Fruit fly (Drosophila melanogaster): ENCODE measurements around the gene Dscam4.
A peak's percentile ranks its signal among the peaks of the same experiment; 100 is the strongest.

The Dscam4 gene

DNA sequence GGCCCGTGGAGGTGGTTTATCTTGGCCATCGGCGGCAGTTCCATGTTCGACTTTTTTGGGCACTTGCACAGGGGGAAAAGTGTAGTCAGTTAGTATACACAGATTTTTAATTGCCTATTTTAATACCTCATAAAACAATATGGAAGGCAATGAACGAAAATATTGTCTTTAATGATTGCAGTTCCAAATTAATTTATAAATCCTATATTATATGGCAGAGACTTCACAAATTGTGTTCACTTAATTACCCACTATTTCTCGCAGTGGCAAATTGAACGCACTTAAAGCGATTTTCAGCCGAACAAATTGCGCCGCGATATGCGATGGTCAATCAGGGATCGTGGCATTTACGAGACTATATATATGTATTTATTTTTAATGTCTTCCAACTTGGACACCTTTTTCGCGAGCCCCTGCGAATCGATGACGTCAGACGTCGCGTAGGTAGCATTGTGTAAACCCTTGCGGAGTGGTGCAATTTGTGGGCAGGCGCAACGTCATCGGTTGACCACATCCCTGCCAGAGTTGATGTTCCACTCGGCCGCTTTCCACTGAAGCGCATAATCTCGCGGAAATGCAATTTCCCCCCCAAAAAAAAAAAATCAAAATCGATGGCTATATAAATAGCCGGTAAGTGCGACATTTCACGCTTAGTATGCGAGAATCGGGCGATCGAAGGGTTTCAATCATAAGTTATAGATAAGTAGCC, 81.8 kb downstream of the Dscam4 start, which contains the start of gene CG13670 (continued):
- TF ChIP-seq net (GFP tag; optimal IDR thresholded peaks at IDR 0.05) (peak; percentile 36), CG6163 (GFP tag; IDR thresholded peaks at IDR 0.05) (peak; percentile 62; the same call in 2 of the 3 replicates), Gug (GFP tag; IDR thresholded peaks at IDR 0.05) (no peak), CG8319 (GFP tag; optimal IDR thresholded peaks at IDR 0.05) (no peak), CG10631 (GFP tag; optimal IDR thresholded peaks at IDR 0.05) (no peak), dsx (GFP tag; optimal IDR thresholded peaks at IDR 0.05; ENCODE audit: poor library complexity, severe bottlenecking) (no peak), CG6792 (GFP tag; optimal IDR thresholded peaks at IDR 0.05) (peak; percentile 14), CG15336 (GFP tag; IDR thresholded peaks at IDR 0.05) (peak; percentile 57), Eip75B (GFP tag; optimal IDR thresholded peaks at IDR 0.05) (no peak), CG3919 (GFP tag; optimal IDR thresholded peaks at IDR 0.05) (peak; percentile 40)

- no peak for TF ChIP-seq Eip78C (GFP tag)
- TF ChIP-seq svp (GFP tag) = peak; percentile 2
Measured at dm6 chr3L:8323817-8324216, 85.4 kb downstream of the Dscam4 start.

dm6 chr3L:8325559-8325958, 87.1 kb downstream of the Dscam4 start, which contains the start of gene CG34461:
CG34461 (plus strand) TSS chr3L:8325859.
- TF ChIP-seq fd59A (GFP tag; optimal IDR thresholded peaks at IDR 0.05) = no peak
- TF ChIP-seq CG11762 (GFP tag; optimal IDR thresholded peaks at IDR 0.05; ENCODE audit: insufficient read depth) = no peak
- no peak for TF ChIP-seq cyc (GFP tag; optimal IDR thresholded peaks at IDR 0.05)
- no peak for TF ChIP-seq CG10631 (GFP tag; optimal IDR thresholded peaks at IDR 0.05)
- no peak for TF ChIP-seq lz (GFP tag; optimal IDR thresholded peaks at IDR 0.05)
- no peak for TF ChIP-seq net (GFP tag; optimal IDR thresholded peaks at IDR 0.05)
- TF ChIP-seq CG6854 (GFP tag; optimal IDR thresholded peaks at IDR 0.05) = no peak
- TF ChIP-seq CG8319 (GFP tag; optimal IDR thresholded peaks at IDR 0.05) = no peak
- TF ChIP-seq Sox15 (GFP tag; optimal IDR thresholded peaks at IDR 0.05) = no peak
- TF ChIP-seq Gug (GFP tag; IDR thresholded peaks at IDR 0.05) = no peak
- no peak for TF ChIP-seq CG1621 (tag; optimal IDR thresholded peaks at IDR 0.05)
- no peak for TF ChIP-seq CG11294 (GFP tag; IDR thresholded peaks at IDR 0.05)
- no peak for TF ChIP-seq CG15336 (GFP tag; IDR thresholded peaks at IDR 0.05)
- TF ChIP-seq Hr39 (GFP tag; optimal IDR thresholded peaks at IDR 0.05) = no peak
- no peak for TF ChIP-seq CG6792 (GFP tag; optimal IDR thresholded peaks at IDR 0.05)
- TF ChIP-seq CG4318 (GFP tag; optimal IDR thresholded peaks at IDR 0.05) = no peak
- TF ChIP-seq Eip78C (GFP tag) = no peak

DNA sequence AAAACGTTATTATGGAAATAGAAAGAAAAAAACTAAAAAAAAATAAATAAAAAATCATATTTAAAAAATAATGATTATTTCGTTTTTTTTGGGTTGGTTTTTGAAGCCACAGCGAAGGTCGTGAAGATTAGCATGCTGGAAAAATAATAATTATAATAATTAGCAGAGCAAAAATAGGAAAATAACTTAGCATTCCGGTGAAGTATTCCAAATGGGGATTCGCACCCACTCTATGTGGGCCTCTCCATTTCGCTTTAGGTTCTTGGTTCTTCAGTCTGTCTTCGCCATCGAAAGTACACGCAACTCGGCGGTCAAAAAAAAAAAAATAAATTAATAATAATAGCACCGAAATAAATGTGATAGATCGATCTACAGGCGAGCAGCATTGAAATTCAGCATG, 89.8 kb downstream of the Dscam4 start, which contains the start of gene CG34462:
CG34462 (plus strand) TSS at position 301 of the 400 bp plus-strand sequence.
- TF ChIP-seq fkh (GFP tag; optimal IDR thresholded peaks at IDR 0.05) (no peak), CG9139 (GFP tag; optimal IDR thresholded peaks at IDR 0.05) (no peak), ss (GFP tag; optimal IDR thresholded peaks at IDR 0.05) (no peak), CG10669 (GFP tag; optimal IDR thresholded peaks at IDR 0.05) (no peak), Sox14 (GFP tag; optimal IDR thresholded peaks at IDR 0.05) (no peak), CG7368 (GFP tag; optimal IDR thresholded peaks at IDR 0.05) (no peak), Lpt (GFP tag; optimal IDR thresholded peaks at IDR 0.05) (no peak), esn (GFP tag; optimal IDR thresholded peaks at IDR 0.05) (no peak), pdm3 (GFP tag; optimal IDR thresholded peaks at IDR 0.05) (no peak), CG1621 (tag; optimal IDR thresholded peaks at IDR 0.05) (no peak), Sox102F (GFP tag; optimal IDR thresholded peaks at IDR 0.05) (no peak), lz (GFP tag; optimal IDR thresholded peaks at IDR 0.05) (no peak), Hr38 (GFP tag; optimal IDR thresholded peaks at IDR 0.05) (no peak), CG34406 (GFP tag; optimal IDR thresholded peaks at IDR 0.05) (no peak), CG11294 (GFP tag; IDR thresholded peaks at IDR 0.05) (no peak), Met (GFP tag; optimal IDR thresholded peaks at IDR 0.05) (no peak), svp (GFP tag) (no peak), Eip78C (GFP tag) (no peak)

All from whole organism, prepupa.